Worm (Caenorhabditis elegans): Measurements from ENCODE around the gene lgc-49.

- TF ChIP-seq zag-1 (tag; optimal IDR thresholded peaks at IDR 0.05) (no peak), blmp-1 (tag; optimal IDR thresholded peaks at IDR 0.05) (no peak), elt-2 (tag; optimal IDR thresholded peaks at IDR 0.05) (peak; percentile 50), ama-1 (optimal IDR thresholded peaks at IDR 0.05) (no peak), nhr-77 (tag; optimal IDR thresholded peaks at IDR 0.05) (no peak), fkh-10 (GFP tag; optimal IDR thresholded peaks at IDR 0.05) (no peak), snpc-4 (tag; optimal IDR thresholded peaks at IDR 0.05) (no peak), fos-1 (tag; optimal IDR thresholded peaks at IDR 0.05) (no peak)
These were observed 10.9 kb downstream of the lgc-49 start, which contains the start of gene K10D6.4 for ce11 chrV:11201826-11202565.

Measured in whole organism, L1 larva.